Worm (Caenorhabditis elegans) whole organism, young adult: ENCODE measurements around the gene F21A3.11.

ENCODE experiments used
- hmg-20 ChIP-seq: fragments of 200-800 bp; sonication (Bioruptor generic); IDR thresholded peaks from 2 replicates; pipeline ENCODE4 v1.3.6; 2022; ENCODE audit warnings: missing genetic modification reagents, missing genetic modification characterization, missing compliant biosample characterization
- lag-1 ChIP-seq: fragments of 200-800 bp; sonication (Bioruptor generic); IDR thresholded peaks from 2 replicates; pipeline ENCODE4 v1.3.6; 2022; ENCODE audit warnings: missing genetic modification reagents, missing genetic modification characterization, missing compliant biosample characterization
- madf-10 ChIP-seq: sonication (generic microtip); optimal IDR thresholded peaks from 2 replicates; lab custom pipeline; 2016; ENCODE audit warnings: mild to moderate bottlenecking, missing genetic modification characterization, missing compliant biosample characterization
- repo-1 ChIP-seq: sonication (generic microtip); optimal IDR thresholded peaks from 2 replicates; lab custom pipeline; 2017; ENCODE audit warnings: mild to moderate bottlenecking, missing genetic modification characterization, missing compliant biosample characterization
- sea-2 ChIP-seq: fragments of 200-800 bp; sonication (Bioruptor generic); IDR thresholded peaks from 2 replicates; pipeline ENCODE4 v1.3.6; 2022; ENCODE audit warnings: missing genetic modification characterization, missing compliant biosample characterization
- snpc-1.1 ChIP-seq: sonication (generic microtip); optimal IDR thresholded peaks from 2 replicates; lab custom pipeline; 2017; ENCODE audit warnings: missing genetic modification characterization, mild to moderate bottlenecking, missing compliant biosample characterization, antibody characterized with exemption, moderate library complexity, missing genotype, missing genetic modification reagents; ENCODE audit not compliant: insufficient read depth
- sptf-2 ChIP-seq: fragments of 200-800 bp; sonication (Bioruptor generic); optimal IDR thresholded peaks from 2 replicates; lab custom pipeline; 2018; ENCODE audit warnings: mild to moderate bottlenecking, missing genetic modification characterization, missing compliant biosample characterization

ce11 chrV:15553869-15554268 lies 20.9 kb upstream of the F21A3.11 start:
- TF ChIP-seq sea-2, result no peak
- TF ChIP-seq sptf-2, result no peak
- no peak for TF ChIP-seq snpc-1.1 (tag; lab: Kevin White, UChicago)
- no peak for TF ChIP-seq madf-10 (tag; lab: Kevin White, UChicago)
- TF ChIP-seq lag-1 (GFP tag; lab: Robert Waterston, UW), result no peak
- TF ChIP-seq repo-1 (tag; lab: Kevin White, UChicago), result no peak
- TF ChIP-seq hmg-20, result no peak
